Worm (Caenorhabditis elegans) whole organism, mixed stage, embryonic: Measurements from ENCODE around the gene pes-1.

Experiments
- M03D4.4 ChIP-seq: sonication (generic microtip); optimal IDR thresholded peaks from 2 replicates; lab custom pipeline; 2017; ENCODE audit warnings: mild to moderate bottlenecking, missing genetic modification characterization, missing compliant biosample characterization
- blmp-1 ChIP-seq: fragments of 150-350 bp; optimal IDR thresholded peaks from 2 replicates; lab custom pipeline; 2014; ENCODE audit warnings: missing biosample characterization, missing genetic modification characterization
- ceh-83 ChIP-seq: fragments of 200-800 bp; sonication (Bioruptor generic); optimal IDR thresholded peaks from 2 replicates; lab custom pipeline; 2018; ENCODE audit warnings: mild to moderate bottlenecking, missing genetic modification characterization, missing compliant biosample characterization
- ces-1 ChIP-seq: fragments of 150-350 bp; optimal IDR thresholded peaks from 2 replicates; lab custom pipeline; 2014; ENCODE audit warnings: missing biosample characterization, missing genetic modification reagents, missing genetic modification characterization
- drap-1 ChIP-seq: fragments of 200-800 bp; sonication (Bioruptor generic); optimal IDR thresholded peaks from 3 replicates; lab custom pipeline; 2018; ENCODE audit warnings: mild to moderate bottlenecking, missing genetic modification characterization, missing compliant biosample characterization
- elt-1 ChIP-seq: sonication (generic microtip); optimal IDR thresholded peaks from 2 replicates; lab custom pipeline; 2017; ENCODE audit warnings: missing genetic modification characterization, mild to moderate bottlenecking, missing compliant biosample characterization, antibody characterized with exemption, moderate library complexity, borderline replicate concordance; ENCODE audit not compliant: insufficient read depth
- elt-3 ChIP-seq: fragments of 150-350 bp; optimal IDR thresholded peaks from 2 replicates; lab custom pipeline; 2014; ENCODE audit warnings: missing biosample characterization, missing genetic modification characterization
- lin-13 ChIP-seq: fragments of 150-350 bp; optimal IDR thresholded peaks from 2 replicates; lab custom pipeline; 2014; ENCODE audit warnings: missing biosample characterization, missing genetic modification characterization
- lsy-2 ChIP-seq: fragments of 150-350 bp; optimal IDR thresholded peaks from 2 replicates; lab custom pipeline; 2014; ENCODE audit warnings: missing biosample characterization, missing genetic modification characterization
- mep-1 ChIP-seq: fragments of 150-350 bp; optimal IDR thresholded peaks from 2 replicates; lab custom pipeline; 2017; ENCODE audit warnings: missing biosample characterization, missing genetic modification reagents, missing genetic modification characterization, inconsistent platforms
- nhr-2 ChIP-seq: fragments of 150-350 bp; optimal IDR thresholded peaks from 2 replicates; lab custom pipeline; 2014; ENCODE audit warnings: missing biosample characterization, missing genetic modification characterization
- sem-2 ChIP-seq: fragments of 200-800 bp; sonication (Bioruptor generic); optimal IDR thresholded peaks from 2 replicates; lab custom pipeline; 2018; ENCODE audit warnings: mild to moderate bottlenecking, missing genetic modification characterization, missing compliant biosample characterization
- snpc-4 ChIP-seq: fragments of 150-350 bp; optimal IDR thresholded peaks from 2 replicates; lab custom pipeline; 2014; ENCODE audit warnings: missing biosample characterization, missing genetic modification characterization
- sptf-1 ChIP-seq: sonication (generic microtip); optimal IDR thresholded peaks from 2 replicates; lab custom pipeline; 2017; ENCODE audit warnings: mild to moderate bottlenecking, missing genetic modification characterization, moderate library complexity, missing compliant biosample characterization
- tbx-8 ChIP-seq: fragments of 200-800 bp; sonication (Bioruptor generic); optimal IDR thresholded peaks from 2 replicates; lab custom pipeline; 2018; ENCODE audit warnings: mild to moderate bottlenecking, missing genetic modification characterization, moderate library complexity, missing compliant biosample characterization
- unc-120 ChIP-seq: sonication (generic microtip); optimal IDR thresholded peaks from 2 replicates; lab custom pipeline; 2017; ENCODE audit warnings: missing genetic modification characterization, missing compliant biosample characterization; ENCODE audit not compliant: poor library complexity, severe bottlenecking
- unc-62 ChIP-seq: fragments of 150-350 bp; optimal IDR thresholded peaks from 2 replicates; lab custom pipeline; 2014; ENCODE audit warnings: missing biosample characterization, missing genetic modification reagents, missing genetic modification characterization
- zip-8 ChIP-seq: fragments of 150-350 bp; optimal IDR thresholded peaks from 2 replicates; lab custom pipeline; 2014; ENCODE audit warnings: missing biosample characterization, missing genetic modification characterization

The pes-1 gene

ce11 chrIV:5054297-5054696 is 51.7 kb downstream of the pes-1 start:
- no peak for TF ChIP-seq drap-1 (GFP tag; lab: Kevin White, UChicago)
- TF ChIP-seq tbx-8 (GFP tag; lab: Kevin White, UChicago): no peak
- TF ChIP-seq sem-2 (GFP tag; lab: Kevin White, UChicago): no peak
- no peak for TF ChIP-seq unc-62 (GFP tag; lab: Kevin White, UChicago)
- no peak for TF ChIP-seq ces-1 (GFP tag; lab: Kevin White, UChicago)
- TF ChIP-seq zip-8 (tag; lab: Kevin White, UChicago): no peak
- no peak for TF ChIP-seq blmp-1 (tag; lab: Kevin White, UChicago)
- no peak for TF ChIP-seq unc-120 (tag; lab: Kevin White, UChicago)
- TF ChIP-seq sptf-1 (tag; lab: Kevin White, UChicago): no peak
- no peak for TF ChIP-seq elt-1 (tag; lab: Kevin White, UChicago)
- no peak for TF ChIP-seq lin-13 (tag; lab: Kevin White, UChicago)
- TF ChIP-seq elt-3 (tag; lab: Kevin White, UChicago): no peak
- TF ChIP-seq ceh-83 (GFP tag; lab: Kevin White, UChicago): no peak
- no peak for TF ChIP-seq mep-1
- no peak for TF ChIP-seq lsy-2
- no peak for TF ChIP-seq nhr-2 (tag; lab: Kevin White, UChicago)
- TF ChIP-seq M03D4.4 (tag; lab: Kevin White, UChicago): no peak
- no peak for TF ChIP-seq snpc-4
- TF ChIP-seq, all 35 proteins: peak for 0
